Worm (Caenorhabditis elegans) whole organism, L2 larva: ENCODE results near the gene ZK105.8.

Source experiments
- C34F6.9 ChIP-seq: fragments of 150-350 bp; optimal IDR thresholded peaks from 2 replicates; lab custom pipeline; 2014; ENCODE audit warnings: missing biosample characterization, missing genetic modification characterization
- F13H6.1 ChIP-seq: sonication (generic microtip); optimal IDR thresholded peaks from 2 replicates; lab custom pipeline; 2016; ENCODE audit warnings: missing genetic modification characterization, missing compliant biosample characterization
- R02D3.7 ChIP-seq: fragments of 150-350 bp; optimal IDR thresholded peaks from 2 replicates; lab custom pipeline; 2014; ENCODE audit warnings: missing biosample characterization, missing genetic modification characterization
- Y55F3AM.14 ChIP-seq: fragments of 200-800 bp; sonication (Bioruptor generic); optimal IDR thresholded peaks from 2 replicates; lab custom pipeline; 2018; ENCODE audit warnings: mild to moderate bottlenecking, missing genetic modification characterization, missing compliant biosample characterization
- ZK546.5 ChIP-seq: sonication (generic microtip); optimal IDR thresholded peaks from 2 replicates; lab custom pipeline; 2017; ENCODE audit warnings: missing biosample characterization, missing genetic modification characterization
- aly-2 ChIP-seq: fragments of 150-350 bp; optimal IDR thresholded peaks from 2 replicates; lab custom pipeline; 2014; ENCODE audit warnings: missing biosample characterization, missing genetic modification characterization
- ama-1 ChIP-seq: fragments of 150-350 bp; optimal IDR thresholded peaks from 2 replicates; lab custom pipeline; 2018; ENCODE audit warnings: inconsistent platforms
- blmp-1 ChIP-seq: sonication (generic microtip); optimal IDR thresholded peaks from 2 replicates; lab custom pipeline; 2017; ENCODE audit warnings: missing genetic modification characterization, mild to moderate bottlenecking, missing compliant biosample characterization, antibody characterized with exemption, moderate library complexity; ENCODE audit not compliant: insufficient read depth
- ceh-16 ChIP-seq: fragments of 150-350 bp; optimal IDR thresholded peaks from 2 replicates; lab custom pipeline; 2014; ENCODE audit warnings: missing biosample characterization, missing genetic modification characterization
- crh-2 ChIP-seq: sonication (generic microtip); optimal IDR thresholded peaks from 2 replicates; lab custom pipeline; 2017; ENCODE audit warnings: missing biosample characterization, missing genetic modification characterization
- dmd-4 ChIP-seq: sonication (generic microtip); optimal IDR thresholded peaks from 2 replicates; lab custom pipeline; 2017; ENCODE audit warnings: missing biosample characterization, missing genetic modification characterization
- egl-27 ChIP-seq: sonication (generic microtip); optimal IDR thresholded peaks from 3 replicates; lab custom pipeline; 2017; ENCODE audit warnings: missing biosample characterization, missing genetic modification reagents, missing genetic modification characterization
- elt-3 ChIP-seq: sonication (generic microtip); optimal IDR thresholded peaks from 2 replicates; lab custom pipeline; 2017; ENCODE audit warnings: missing biosample characterization, missing genetic modification characterization
- fos-1 ChIP-seq: fragments of 150-350 bp; optimal IDR thresholded peaks from 2 replicates; lab custom pipeline; 2014; ENCODE audit warnings: missing biosample characterization, missing genetic modification characterization
- gmeb-1 ChIP-seq: fragments of 150-350 bp; optimal IDR thresholded peaks from 2 replicates; lab custom pipeline; 2014; ENCODE audit warnings: missing biosample characterization, missing genetic modification characterization
- lin-11 ChIP-seq: fragments of 150-350 bp; sonication (generic microtip); optimal IDR thresholded peaks from 2 replicates; lab custom pipeline; 2014; ENCODE audit warnings: missing biosample characterization, missing genetic modification characterization, inconsistent platforms, mixed read lengths
- lin-13 ChIP-seq: fragments of 150-350 bp; optimal IDR thresholded peaks from 2 replicates; lab custom pipeline; 2014; ENCODE audit warnings: missing biosample characterization, missing genetic modification reagents, missing genetic modification characterization
- lin-39 ChIP-seq: fragments of 150-350 bp; optimal IDR thresholded peaks from 2 replicates; lab custom pipeline; 2014; ENCODE audit warnings: missing biosample characterization, missing genetic modification reagents, missing genetic modification characterization
- lsy-2 ChIP-seq, 2 experiments: fragments of 150-350 bp in 1 of 2; sonication (generic microtip) in 1 of 2; optimal IDR thresholded peaks; 2 replicates each; lab custom pipeline; 2014 to 2017; ENCODE audit warnings: missing biosample characterization in 2 of 2, missing genetic modification characterization in 2 of 2
- mdl-1 ChIP-seq, 2 experiments: fragments of 150-350 bp in 1 of 2; sonication (generic microtip) in 1 of 2; optimal IDR thresholded peaks; 2 replicates each; lab custom pipeline; 2017; ENCODE audit warnings: missing biosample characterization in 2 of 2, missing genetic modification characterization in 2 of 2
- nhr-129 ChIP-seq: fragments of 150-350 bp; optimal IDR thresholded peaks from 2 replicates; lab custom pipeline; 2014; ENCODE audit warnings: missing biosample characterization, missing genetic modification characterization
- nhr-21 ChIP-seq: fragments of 150-350 bp; optimal IDR thresholded peaks from 2 replicates; lab custom pipeline; 2014; ENCODE audit warnings: missing biosample characterization, missing genetic modification characterization
- nhr-25 ChIP-seq: fragments of 150-350 bp; sonication (generic microtip); optimal IDR thresholded peaks from 3 replicates; lab custom pipeline; 2014; ENCODE audit warnings: missing biosample characterization, missing genetic modification characterization
- nhr-6 ChIP-seq: fragments of 150-350 bp; optimal IDR thresholded peaks from 2 replicates; lab custom pipeline; 2014; ENCODE audit warnings: missing biosample characterization, missing genetic modification characterization
- nhr-77 ChIP-seq: fragments of 150-350 bp; optimal IDR thresholded peaks from 2 replicates; lab custom pipeline; 2014; ENCODE audit warnings: missing biosample characterization, missing genetic modification characterization
- peb-1 ChIP-seq: fragments of 150-350 bp; optimal IDR thresholded peaks from 2 replicates; lab custom pipeline; 2014; ENCODE audit warnings: missing biosample characterization, missing genetic modification characterization
- sem-4 ChIP-seq: fragments of 150-350 bp; optimal IDR thresholded peaks from 2 replicates; lab custom pipeline; 2014; ENCODE audit warnings: missing biosample characterization, missing genetic modification reagents, missing genetic modification characterization
- skn-1 ChIP-seq: sonication (generic microtip); optimal IDR thresholded peaks from 2 replicates; lab custom pipeline; 2017; ENCODE audit warnings: missing biosample characterization, missing genetic modification characterization
- sma-3 ChIP-seq: sonication (generic microtip); optimal IDR thresholded peaks from 2 replicates; lab custom pipeline; 2016; ENCODE audit warnings: missing genetic modification reagents, missing genetic modification characterization, missing compliant biosample characterization
- sma-9 ChIP-seq, 2 experiments: fragments of 150-350 bp in 1 of 2; sonication (generic microtip) in 1 of 2; optimal IDR thresholded peaks; 2 replicates each; lab custom pipeline; 2014 to 2016; ENCODE audit warnings: missing genetic modification characterization in 2 of 2, mild to moderate bottlenecking in 1 of 2, missing biosample characterization in 1 of 2, missing compliant biosample characterization in 1 of 2, missing genetic modification reagents in 1 of 2, moderate library complexity in 1 of 2
- snpc-4 ChIP-seq: fragments of 150-350 bp; optimal IDR thresholded peaks from 2 replicates; lab custom pipeline; 2014; ENCODE audit warnings: missing biosample characterization, missing genetic modification characterization
- unc-39 ChIP-seq: fragments of 150-350 bp; optimal IDR thresholded peaks from 2 replicates; lab custom pipeline; 2014; ENCODE audit warnings: missing biosample characterization, missing genetic modification characterization
- unc-55 ChIP-seq: fragments of 150-350 bp; sonication (generic microtip); optimal IDR thresholded peaks from 3 replicates; lab custom pipeline; 2014; ENCODE audit warnings: missing biosample characterization, missing genetic modification reagents, missing genetic modification characterization
- unc-62 ChIP-seq: fragments of 150-350 bp; optimal IDR thresholded peaks from 2 replicates; lab custom pipeline; 2014; ENCODE audit warnings: missing biosample characterization, missing genetic modification reagents, missing genetic modification characterization
- zag-1 ChIP-seq: fragments of 150-350 bp; optimal IDR thresholded peaks from 2 replicates; lab custom pipeline; 2014; ENCODE audit warnings: missing biosample characterization, missing genetic modification characterization
- ztf-11 ChIP-seq: sonication (generic microtip); optimal IDR thresholded peaks from 2 replicates; lab custom pipeline; 2017; ENCODE audit warnings: missing biosample characterization, missing genetic modification characterization
- ztf-4 ChIP-seq: fragments of 150-350 bp; optimal IDR thresholded peaks from 2 replicates; lab custom pipeline; 2014; ENCODE audit warnings: missing biosample characterization, missing genetic modification characterization

Gene ZK105.8

DNA sequence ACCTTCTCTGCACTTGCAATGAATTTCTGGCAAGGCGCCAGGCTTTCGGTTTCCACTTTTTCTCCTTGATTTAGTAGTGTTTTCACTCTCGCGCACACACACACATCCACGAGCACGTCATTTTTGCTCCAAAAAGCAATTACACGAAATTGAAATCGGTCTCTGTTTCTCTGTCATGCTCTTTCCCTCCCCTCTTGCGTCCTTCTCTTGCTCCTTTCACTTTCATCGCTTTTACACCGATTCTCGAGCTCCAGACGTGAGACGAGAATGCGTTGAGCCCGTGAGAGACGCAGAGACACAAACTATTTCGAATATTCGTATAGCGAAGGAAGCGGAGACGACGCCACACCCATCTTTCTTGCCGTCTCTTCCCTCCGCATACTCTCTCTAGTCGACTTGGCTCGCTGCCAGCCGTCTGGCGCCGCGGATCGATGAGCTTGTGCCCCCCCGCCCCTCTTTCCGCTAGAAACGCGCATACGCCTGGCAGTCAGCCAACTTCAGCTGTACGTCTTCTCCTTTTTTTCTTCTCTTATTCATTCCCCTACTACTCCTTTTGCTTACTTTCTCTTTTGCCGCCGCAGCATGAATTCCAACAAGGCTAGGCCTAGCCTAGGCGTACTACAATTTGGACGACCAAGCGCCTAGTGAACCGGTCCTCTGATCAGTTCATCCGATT is 3.8 kb downstream of the ZK105.8 start (continued):
- no peak for TF ChIP-seq skn-1 (tag; lab: Kevin White, UChicago)

DNA sequence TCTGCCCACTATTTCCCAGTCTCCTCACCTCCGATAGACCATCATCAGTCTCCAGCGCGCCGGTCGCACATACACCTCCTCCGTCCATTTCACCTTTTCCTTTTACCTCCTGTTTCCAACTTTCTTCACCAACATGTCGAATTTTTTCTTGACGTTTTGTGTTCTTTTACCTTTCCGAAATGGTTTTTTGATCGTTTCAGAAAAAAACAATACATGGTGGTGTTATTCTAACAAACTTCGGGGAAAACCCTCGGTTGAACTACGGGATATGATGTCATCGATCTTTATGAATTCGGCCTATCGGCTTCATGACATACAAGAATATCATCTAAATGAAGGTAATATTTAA is 4.4 kb downstream of the ZK105.8 start, which contains the start of gene Y97E10C.1:
TSS of gene Y97E10C.1 (plus strand) at position 201 of the 349 bp plus-strand sequence.
- TF ChIP-seq dmd-4 (tag; lab: Kevin White, UChicago) (no peak), sem-4 (tag; lab: Kevin White, UChicago) (no peak), peb-1 (no peak), mdl-1 (tag; optimal IDR thresholded peaks at IDR 0.05; lab: Kevin White, UChicago) (no peak), nhr-25 (tag; lab: Kevin White, UChicago) (no peak)

DNA sequence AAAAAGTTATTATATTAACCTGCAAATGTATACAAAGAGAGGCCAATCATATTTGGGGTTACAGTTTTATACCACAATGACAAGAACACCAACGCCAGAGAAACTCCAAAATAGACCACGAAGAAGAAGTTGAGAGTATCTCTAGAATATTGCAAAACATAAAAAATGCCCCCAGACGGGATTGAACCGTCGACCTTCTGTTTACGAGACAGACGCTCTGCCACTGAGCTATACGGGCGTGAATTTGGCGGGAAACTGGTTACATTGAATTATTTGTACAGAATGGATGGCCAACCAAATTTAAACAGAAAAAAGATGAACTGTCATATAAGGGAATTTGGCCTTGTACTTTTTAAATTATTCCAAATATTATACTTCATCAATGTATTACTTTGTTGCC is 6.2 kb downstream of the ZK105.8 start:
- no peak for TF ChIP-seq unc-62 (GFP tag; lab: Kevin White, UChicago)
- peak; percentile 63 for TF ChIP-seq ztf-4 (tag; lab: Kevin White, UChicago)
- TF ChIP-seq lin-11, result no peak
- TF ChIP-seq blmp-1 (tag; lab: Kevin White, UChicago), result no peak
- peak; percentile 68 for TF ChIP-seq crh-2 (tag; lab: Kevin White, UChicago)
- no peak for TF ChIP-seq zag-1 (tag; lab: Kevin White, UChicago)
- TF ChIP-seq unc-55 (GFP tag; lab: Kevin White, UChicago), result peak; percentile 24
- TF ChIP-seq gmeb-1, result peak; percentile 42
- no peak for TF ChIP-seq ztf-11
- peak; percentile 49 for TF ChIP-seq nhr-21
- peak; percentile 63 for TF ChIP-seq fos-1 (tag; lab: Kevin White, UChicago)
- no peak for TF ChIP-seq egl-27 (tag; lab: Kevin White, UChicago)
- no peak for TF ChIP-seq skn-1 (tag; lab: Kevin White, UChicago)
- no peak for TF ChIP-seq ceh-16 (tag; lab: Kevin White, UChicago)
- peak; percentile 46 for TF ChIP-seq nhr-25 (tag; lab: Kevin White, UChicago)
- TF ChIP-seq lsy-2 (tag; optimal IDR thresholded peaks at IDR 0.05; lab: Kevin White, UChicago), result peak in 1 of 2 experiments; percentile 52
- peak; percentile 67 for TF ChIP-seq nhr-129 (tag; lab: Kevin White, UChicago)
- TF ChIP-seq dmd-4 (tag; lab: Kevin White, UChicago), result no peak
- peak; percentile 15 for TF ChIP-seq C34F6.9 (tag; lab: Kevin White, UChicago)
- TF ChIP-seq nhr-77, result no peak
- peak; percentile 42 for TF ChIP-seq sma-9 (GFP tag; optimal IDR thresholded peaks at IDR 0.05; lab: Kevin White, UChicago)
- no peak for TF ChIP-seq sma-9 (tag; optimal IDR thresholded peaks at IDR 0.05; lab: Kevin White, UChicago)
- no peak for TF ChIP-seq aly-2
- peak; percentile 44 for TF ChIP-seq lin-13 (GFP tag; lab: Kevin White, UChicago)
- TF ChIP-seq F13H6.1, result peak; percentile 68
- no peak for TF ChIP-seq R02D3.7
- TF ChIP-seq sem-4 (tag; lab: Kevin White, UChicago), result peak; percentile 19
- TF ChIP-seq snpc-4 (tag; lab: Kevin White, UChicago), result no peak
- TF ChIP-seq nhr-6 (tag; lab: Kevin White, UChicago), result peak; percentile 20
- TF ChIP-seq ama-1 (lab: Kevin White, UChicago), result peak; percentile 61
- peak; percentile 57 for TF ChIP-seq sma-3 (GFP tag; lab: Kevin White, UChicago)
- no peak for TF ChIP-seq lin-39 (tag; lab: Kevin White, UChicago)
- TF ChIP-seq elt-3 (tag; lab: Kevin White, UChicago), result no peak
- TF ChIP-seq Y55F3AM.14 (GFP tag; lab: Kevin White, UChicago), result peak; percentile 57
- TF ChIP-seq ZK546.5, result no peak

DNA sequence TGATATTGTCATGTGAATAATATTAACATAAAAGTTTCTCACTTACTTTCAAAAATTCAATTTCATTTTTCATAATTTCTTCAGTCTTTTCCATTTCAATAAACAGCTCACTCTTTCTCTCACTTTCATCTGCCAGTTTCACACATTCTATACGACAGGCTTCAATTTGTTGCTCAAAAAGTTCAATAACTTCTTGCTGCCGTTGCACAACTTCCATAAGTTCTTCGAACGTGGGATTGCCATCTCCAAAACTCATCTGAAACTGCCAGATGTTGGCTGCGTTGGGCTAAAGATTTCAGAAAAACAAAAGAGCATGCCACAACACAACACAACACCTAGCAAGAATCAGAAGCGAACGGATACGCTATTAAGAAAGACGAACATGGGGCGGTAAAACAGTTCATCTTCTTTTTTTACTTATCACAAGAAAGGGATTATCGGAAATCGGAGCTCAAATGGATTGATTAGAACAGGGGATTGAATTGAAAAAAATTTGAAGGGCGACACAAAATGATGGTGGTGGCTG is 9.0 kb downstream of the ZK105.8 start:
- TF ChIP-seq peb-1, result no peak
- TF ChIP-seq ceh-16 (tag; lab: Kevin White, UChicago), result peak; percentile 4
- no peak for TF ChIP-seq unc-39 (tag; lab: Kevin White, UChicago)
- no peak for TF ChIP-seq unc-62 (GFP tag; lab: Kevin White, UChicago)
- TF ChIP-seq nhr-129 (tag; lab: Kevin White, UChicago), result no peak
- peak; percentile 20 for TF ChIP-seq lin-13 (GFP tag; lab: Kevin White, UChicago)
- TF ChIP-seq nhr-6 (tag; lab: Kevin White, UChicago), result no peak
